Worm (Caenorhabditis elegans): ENCODE measurements around the gene Y59C2A.2.

Gene Y59C2A.2

DNA sequence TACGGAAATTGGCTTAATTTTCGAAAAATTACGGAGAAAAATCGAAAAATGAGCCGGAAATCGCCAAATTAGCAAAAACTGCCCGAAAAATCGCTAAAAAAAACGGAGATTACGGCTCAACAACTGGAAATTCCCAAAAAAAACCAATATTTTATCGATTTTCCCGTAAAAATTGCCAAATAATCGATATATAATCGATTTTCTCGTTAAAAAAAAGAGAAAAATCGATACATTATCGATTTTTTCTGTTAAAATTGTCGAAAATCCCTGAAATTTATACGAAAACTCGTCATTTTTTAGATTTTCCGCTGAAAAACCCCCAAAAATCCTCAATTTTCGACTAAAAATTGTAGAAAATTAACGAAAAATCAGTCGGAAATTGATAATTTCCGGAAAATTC, 32.4 kb upstream of the Y59C2A.2 start:
- no peak for TF ChIP-seq mdt-29 (GFP tag; IDR thresholded peaks at IDR 0.05)
- no peak for TF ChIP-seq T26A8.4 (GFP tag; IDR thresholded peaks at IDR 0.05)
- TF ChIP-seq aha-1 (tag), result peak; percentile 32
- TF ChIP-seq ceh-28 (tag; optimal IDR thresholded peaks at IDR 0.05), result peak; percentile 76

- TF ChIP-seq lim-7 (GFP tag; IDR thresholded peaks at IDR 0.05), result no peak
- no peak for TF ChIP-seq nhr-28 (tag; optimal IDR thresholded peaks at IDR 0.05)
- no peak for TF ChIP-seq nhr-25 (tag; optimal IDR thresholded peaks at IDR 0.05; ENCODE audit: borderline replicate concordance, insufficient read depth)
- no peak for TF ChIP-seq spr-1 (tag; optimal IDR thresholded peaks at IDR 0.05)
- no peak for TF ChIP-seq vab-7 (GFP tag; IDR thresholded peaks at IDR 0.05)
- no peak for TF ChIP-seq spr-3 (GFP tag; optimal IDR thresholded peaks at IDR 0.05)
- no peak for TF ChIP-seq hif-1 (tag; optimal IDR thresholded peaks at IDR 0.05)
- no peak for TF ChIP-seq nhr-48 (tag; optimal IDR thresholded peaks at IDR 0.05)
- no peak for TF ChIP-seq ceh-44 (GFP tag; IDR thresholded peaks at IDR 0.05)
- TF ChIP-seq aha-1 (tag), result no peak
- no peak for TF ChIP-seq nhr-237 (tag; optimal IDR thresholded peaks at IDR 0.05)
- TF ChIP-seq nhr-42 (GFP tag; IDR thresholded peaks at IDR 0.05), result no peak
- no peak for TF ChIP-seq rbr-2 (tag; optimal IDR thresholded peaks at IDR 0.05)
- TF ChIP-seq daf-19 (GFP tag; conservative IDR thresholded peaks at IDR 0.05), result no peak
Observed at ce11 chrII:2233240-2233639, 29.3 kb upstream of the Y59C2A.2 start, which contains the start of gene cct-3. Gene cct-3, plus strand, starts transcription at chrII:2233540.

DNA sequence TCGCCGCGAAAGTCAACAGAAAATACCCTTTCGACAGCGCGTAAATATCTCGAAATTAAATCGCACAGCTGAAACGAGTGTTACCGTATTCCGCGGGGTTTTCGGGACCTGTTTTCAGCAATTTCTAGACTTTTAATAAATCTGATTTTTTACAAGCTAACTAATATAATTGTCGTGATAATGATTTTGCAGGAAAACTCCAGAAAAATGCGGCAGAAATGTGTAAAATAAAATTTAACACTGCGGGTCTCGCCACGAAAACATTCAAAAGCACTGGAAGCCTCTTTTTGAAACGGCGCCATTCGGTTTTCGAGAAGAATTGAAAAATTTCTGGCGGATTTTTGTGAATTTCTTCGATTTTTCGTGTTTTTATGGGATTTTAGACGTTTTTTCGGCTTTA, 28.5 kb upstream of the Y59C2A.2 start, which contains the start of gene F54A3.6:
Gene F54A3.6, minus strand, starts transcription at position 42 of the 400 bp plus-strand sequence.
- 0 out of 2 replicates have a peak, but pooled peaks have one; percentile 12 for TF ChIP-seq lin-38 (GFP tag; IDR thresholded peaks at IDR 0.05)
- peak; percentile 41 to 80 for TF ChIP-seq lsy-2 (tag; optimal IDR thresholded peaks at IDR 0.05)
- TF ChIP-seq D1046.2 (GFP tag; IDR thresholded peaks at IDR 0.05), result peak; percentile 97
- 0 out of 2 replicates have a peak, but pooled peaks have one; percentile 32 for TF ChIP-seq hmg-1.1 (GFP tag; IDR thresholded peaks at IDR 0.05)

DNA sequence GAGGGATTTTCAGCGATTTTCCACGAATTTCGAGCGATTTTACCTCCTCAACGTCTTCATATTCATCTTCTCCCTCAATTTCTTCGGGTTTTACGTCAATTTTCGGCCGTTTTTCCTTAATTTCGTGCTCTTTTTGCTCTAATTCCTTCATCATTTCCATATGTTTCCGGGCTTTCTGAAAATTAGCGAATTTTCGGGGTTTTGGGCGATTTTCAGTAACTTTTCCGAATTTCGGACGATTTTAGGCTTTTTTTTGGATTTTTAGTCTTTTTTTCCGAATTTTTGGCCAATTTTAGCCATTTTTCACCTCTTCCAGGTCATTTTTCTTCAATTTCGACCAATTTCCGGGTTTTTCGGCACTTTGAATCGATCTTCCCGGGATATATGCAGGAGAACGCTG, 26.4 kb upstream of the Y59C2A.2 start:
- TF ChIP-seq aha-1 (tag) (peak; percentile 92), lin-29 (GFP tag; IDR thresholded peaks at IDR 0.05) (no peak), unc-62 (GFP tag; optimal IDR thresholded peaks at IDR 0.05 in 1 of 2) (peak in 1 of 2 experiments; percentile 7), unc-62 (tag; optimal IDR thresholded peaks at IDR 0.05) (no peak)

DNA sequence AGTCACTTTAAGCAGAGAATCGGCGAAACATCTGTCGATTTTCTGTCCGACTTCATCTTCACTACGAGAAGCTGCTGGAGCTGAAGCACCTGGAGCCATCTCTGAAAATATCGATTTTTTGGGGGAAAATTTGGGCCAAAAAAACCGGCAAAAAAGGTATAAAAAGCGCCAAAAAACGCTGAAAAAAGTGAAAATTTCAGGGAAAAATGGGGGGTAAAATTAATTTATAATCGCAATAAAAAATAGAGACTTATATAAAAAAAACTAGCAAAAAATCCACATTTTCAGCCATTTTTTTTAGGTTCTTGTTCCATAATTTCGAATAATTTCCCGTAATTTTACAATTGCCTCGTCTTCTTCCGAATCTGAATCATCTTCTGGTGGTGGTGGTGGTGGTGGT, 21.7 kb upstream of the Y59C2A.2 start, which contains the start of gene F54A3.5:
Gene F54A3.5, minus strand, starts transcription at position 101 of the 400 bp plus-strand sequence.
- no peak for TF ChIP-seq tra-1 (GFP tag; IDR thresholded peaks at IDR 0.05)
- no peak for TF ChIP-seq hlh-30 (tag; optimal IDR thresholded peaks at IDR 0.05; ENCODE audit: insufficient read depth)
- no peak for TF ChIP-seq nhr-42 (GFP tag; IDR thresholded peaks at IDR 0.05)
- no peak for TF ChIP-seq Y105C5A.15 (GFP tag; IDR thresholded peaks at IDR 0.05)
- no peak for TF ChIP-seq nhr-77 (tag; optimal IDR thresholded peaks at IDR 0.05)
- TF ChIP-seq ceh-20 (GFP tag; IDR thresholded peaks at IDR 0.05), result no peak
- TF ChIP-seq mes-2 (tag; optimal IDR thresholded peaks at IDR 0.05; ENCODE audit: poor library complexity, severe bottlenecking), result no peak
- TF ChIP-seq unc-62 (GFP tag; optimal IDR thresholded peaks at IDR 0.05 in 1 of 2), result no peak
- TF ChIP-seq unc-62 (tag; optimal IDR thresholded peaks at IDR 0.05), result no peak
- no peak for TF ChIP-seq D1046.2 (GFP tag; IDR thresholded peaks at IDR 0.05)
- no peak for TF ChIP-seq zfp-2 (tag; optimal IDR thresholded peaks at IDR 0.05)
- TF ChIP-seq zip-11 (GFP tag; IDR thresholded peaks at IDR 0.05), result no peak
- TF ChIP-seq mxl-2 (GFP tag; conservative IDR thresholded peaks at IDR 0.05), result no peak
- no peak for TF ChIP-seq nhr-48 (tag; optimal IDR thresholded peaks at IDR 0.05)
- no peak for TF ChIP-seq nhr-41 (GFP tag; IDR thresholded peaks at IDR 0.05)
